Worm (Caenorhabditis elegans) whole organism, mixed stage, embryonic: ENCODE results near the gene F49C5.7.

ENCODE experiments used
- ceh-39 ChIP-seq: fragments of 150-350 bp; optimal IDR thresholded peaks from 2 replicates; lab custom pipeline; 2014; ENCODE audit warnings: missing biosample characterization, missing genetic modification characterization
- ces-1 ChIP-seq: fragments of 150-350 bp; optimal IDR thresholded peaks from 2 replicates; lab custom pipeline; 2014; ENCODE audit warnings: missing biosample characterization, missing genetic modification reagents, missing genetic modification characterization
- lin-13 ChIP-seq: fragments of 150-350 bp; optimal IDR thresholded peaks from 2 replicates; lab custom pipeline; 2014; ENCODE audit warnings: missing biosample characterization, missing genetic modification characterization
- lsy-2 ChIP-seq: fragments of 150-350 bp; optimal IDR thresholded peaks from 2 replicates; lab custom pipeline; 2014; ENCODE audit warnings: missing biosample characterization, missing genetic modification characterization
- mep-1 ChIP-seq: fragments of 150-350 bp; optimal IDR thresholded peaks from 2 replicates; lab custom pipeline; 2017; ENCODE audit warnings: missing biosample characterization, missing genetic modification reagents, missing genetic modification characterization, inconsistent platforms
- mls-2 ChIP-seq: sonication (generic microtip); optimal IDR thresholded peaks from 2 replicates; lab custom pipeline; 2016; ENCODE audit warnings: mild to moderate bottlenecking, missing genetic modification characterization, moderate library complexity, missing compliant biosample characterization
- nhr-2 ChIP-seq: fragments of 150-350 bp; optimal IDR thresholded peaks from 2 replicates; lab custom pipeline; 2014; ENCODE audit warnings: missing biosample characterization, missing genetic modification characterization
- nhr-28 ChIP-seq: fragments of 150-350 bp; optimal IDR thresholded peaks from 2 replicates; lab custom pipeline; 2014; ENCODE audit warnings: missing biosample characterization, missing genetic modification characterization
- snpc-4 ChIP-seq: fragments of 150-350 bp; optimal IDR thresholded peaks from 2 replicates; lab custom pipeline; 2014; ENCODE audit warnings: missing biosample characterization, missing genetic modification characterization
- tbx-8 ChIP-seq: fragments of 200-800 bp; sonication (Bioruptor generic); optimal IDR thresholded peaks from 2 replicates; lab custom pipeline; 2018; ENCODE audit warnings: mild to moderate bottlenecking, missing genetic modification characterization, moderate library complexity, missing compliant biosample characterization
- unc-62 ChIP-seq: fragments of 150-350 bp; optimal IDR thresholded peaks from 2 replicates; lab custom pipeline; 2014; ENCODE audit warnings: missing biosample characterization, missing genetic modification reagents, missing genetic modification characterization
- ztf-11 ChIP-seq: fragments of 150-350 bp; optimal IDR thresholded peaks from 2 replicates; lab custom pipeline; 2014; ENCODE audit warnings: missing biosample characterization, missing genetic modification characterization

DNA sequence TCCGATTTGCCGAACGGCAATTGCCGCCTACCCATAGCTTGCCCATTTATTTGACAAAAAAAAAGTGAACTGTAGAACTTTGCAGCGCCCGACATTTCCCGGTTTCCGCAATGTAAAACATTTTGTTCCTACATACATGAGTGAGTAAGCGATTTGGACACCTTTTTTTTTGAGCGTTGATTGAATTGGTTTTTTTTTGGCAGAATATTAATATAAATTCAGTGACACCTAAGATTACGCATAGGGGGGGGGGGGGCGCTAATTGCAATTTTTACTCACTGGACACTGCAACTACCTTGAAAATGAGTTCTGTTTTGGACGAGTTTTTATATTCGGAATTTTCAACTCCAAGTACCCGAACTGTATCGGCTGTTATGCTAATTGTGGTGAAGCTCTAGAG lies 40.4 kb upstream of the F49C5.7 start, which contains the start of gene srx-118:
- TF ChIP-seq snpc-4 (tag; lab: Kevin White, UChicago) = no peak
- TF ChIP-seq lin-13 (tag; lab: Kevin White, UChicago) = no peak
- no peak for TF ChIP-seq mls-2 (tag; lab: Kevin White, UChicago)
- no peak for TF ChIP-seq mep-1 (tag; lab: Kevin White, UChicago)
- no peak for TF ChIP-seq ztf-11 (tag; lab: Kevin White, UChicago)
- TF ChIP-seq ceh-39 (tag; lab: Kevin White, UChicago) = no peak
- no peak for TF ChIP-seq ces-1
- TF ChIP-seq unc-62 = no peak
- TF ChIP-seq lsy-2 (tag; lab: Kevin White, UChicago) = no peak
- TF ChIP-seq nhr-28 = no peak
- TF ChIP-seq nhr-2 (tag; lab: Kevin White, UChicago) = no peak
- TF ChIP-seq tbx-8 (GFP tag; lab: Kevin White, UChicago) = no peak
